Worm (Caenorhabditis elegans): Measurements from ENCODE around the gene nhr-55.

DNA sequence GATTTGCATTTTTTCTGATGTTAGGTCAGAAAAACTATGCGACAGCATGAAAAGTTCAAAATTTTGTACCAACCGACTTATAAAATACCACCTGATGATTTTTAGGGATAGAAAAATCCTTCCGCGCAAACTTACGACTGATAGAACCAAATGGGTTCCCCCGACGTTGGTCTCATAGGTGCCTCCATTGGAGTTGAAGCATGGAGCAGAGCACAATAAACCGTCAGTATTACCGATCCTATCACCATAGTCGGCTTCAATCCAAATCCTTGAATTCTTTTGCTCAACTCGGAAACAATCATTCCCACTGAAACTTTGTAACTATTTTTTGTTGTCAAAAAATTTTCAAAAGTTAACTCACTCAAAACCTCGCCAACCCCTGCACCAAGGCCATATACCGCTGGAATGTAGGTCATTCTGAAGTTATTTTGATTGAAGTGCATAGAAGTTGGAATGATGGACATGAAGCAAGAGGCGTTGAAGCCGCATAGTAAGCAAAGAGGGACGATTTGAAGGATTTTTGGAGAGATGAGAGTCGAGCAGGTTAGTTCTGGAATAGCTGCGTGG lies 38.7 kb upstream of the nhr-55 start:
- TF ChIP-seq pha-4 (tag; optimal IDR thresholded peaks at IDR 0.05), result no peak
- TF ChIP-seq nhr-237 (tag; optimal IDR thresholded peaks at IDR 0.05), result no peak
- no peak for TF ChIP-seq nhr-12 (tag; optimal IDR thresholded peaks at IDR 0.05)
- no peak for TF ChIP-seq hlh-1 (tag; optimal IDR thresholded peaks at IDR 0.05)
- no peak for TF ChIP-seq mab-5 (tag; optimal IDR thresholded peaks at IDR 0.05)
- TF ChIP-seq elt-1 (tag; optimal IDR thresholded peaks at IDR 0.05; ENCODE audit: borderline replicate concordance, insufficient read depth), result no peak

Measured in whole organism, mixed stage, embryonic.